Worm (Caenorhabditis elegans): ENCODE results near the gene fbxa-22.

- TF ChIP-seq hlh-6 (tag; optimal IDR thresholded peaks at IDR 0.05) (no peak), tbx-2 (tag; optimal IDR thresholded peaks at IDR 0.05) (no peak), rnt-1 (tag; optimal IDR thresholded peaks at IDR 0.05) (no peak), ceh-19 (GFP tag; optimal IDR thresholded peaks at IDR 0.05) (no peak), pqm-1 (tag; optimal IDR thresholded peaks at IDR 0.05) (no peak)
Observed at ce11 chrIII:909540-909939, 29.1 kb upstream of the fbxa-22 start, which contains the start of gene crls-1.

Measured in whole organism, late embryonic.